Worm (Caenorhabditis elegans) whole organism, early embryonic: Measurements from ENCODE around the gene ntl-9.

Experiments
- F13C5.2 ChIP-seq: sonication (generic microtip); optimal IDR thresholded peaks from 2 replicates; lab custom pipeline; 2017; ENCODE audit warnings: mild to moderate bottlenecking, missing genetic modification characterization, inconsistent platforms, missing compliant biosample characterization
- ama-1 ChIP-seq: fragments of 150-350 bp; optimal IDR thresholded peaks from 2 replicates; lab custom pipeline; 2014
- hmbx-1 ChIP-seq: sonication (generic microtip); optimal IDR thresholded peaks from 2 replicates; lab custom pipeline; 2016; ENCODE audit warnings: mild to moderate bottlenecking, missing genetic modification characterization, missing compliant biosample characterization
- tbx-37 ChIP-seq: fragments of 200-800 bp; sonication (Bioruptor generic); conservative IDR thresholded peaks from 2 replicates; pipeline ENCODE4 v1.3.6; 2022; ENCODE audit warnings: missing genetic modification reagents, missing genetic modification characterization, missing compliant biosample characterization

ce11 chrIII:4906896-4907295 lies 37.4 kb upstream of the ntl-9 start, which contains the start of gene rom-1:
- no peak for TF ChIP-seq ama-1 (lab: Kevin White, UChicago)
- no peak for TF ChIP-seq tbx-37 (GFP tag; lab: Robert Waterston, UW)
- TF ChIP-seq hmbx-1 (tag; lab: Kevin White, UChicago), result no peak
- no peak for TF ChIP-seq F13C5.2 (tag; lab: Kevin White, UChicago)
